Fruit fly (Drosophila melanogaster) whole organism, embryonic: ENCODE measurements around the gene veli.

ENCODE experiments used
- Antp ChIP-seq: fragments of 200-800 bp; sonication (Bioruptor generic); optimal IDR thresholded peaks from 3 replicates; lab custom pipeline; 2016; ENCODE audit warnings: missing biosample characterization, missing genetic modification characterization
- Asciz ChIP-seq: fragments of 200-800 bp; sonication (Bioruptor generic); optimal IDR thresholded peaks from 2 replicates; lab custom pipeline; 2017; ENCODE audit warnings: missing biosample characterization, mild to moderate bottlenecking, missing genetic modification characterization, missing genetic modification reagents
- Awh ChIP-seq: fragments of 200-800 bp; sonication (Bioruptor generic); IDR thresholded peaks from 2 replicates; pipeline ENCODE4, ENCODE4 v1.3.6; 2022; ENCODE audit warnings: missing biosample characterization, missing genetic modification characterization
- BtbVII ChIP-seq: fragments of 200-800 bp; sonication (Bioruptor generic); optimal IDR thresholded peaks from 3 replicates; lab custom pipeline; 2017; ENCODE audit warnings: missing biosample characterization, mild to moderate bottlenecking, missing genetic modification characterization
- CG10147 ChIP-seq: fragments of 200-800 bp; sonication (Bioruptor generic); optimal IDR thresholded peaks from 2 replicates; lab custom pipeline; 2019; ENCODE audit warnings: missing biosample characterization, mild to moderate bottlenecking, missing genetic modification characterization, moderate library complexity
- CG10274 ChIP-seq: fragments of 200-800 bp; sonication (Bioruptor generic); optimal IDR thresholded peaks from 3 replicates; lab custom pipeline; 2017; ENCODE audit warnings: missing biosample characterization, mild to moderate bottlenecking, missing genetic modification characterization
- CG11723 ChIP-seq: fragments of 200-800 bp; sonication (Bioruptor generic); optimal IDR thresholded peaks from 2 replicates; lab custom pipeline; 2017; ENCODE audit warnings: missing biosample characterization, mild to moderate bottlenecking, missing genetic modification characterization
- CG12071 ChIP-seq: fragments of 200-800 bp; sonication (Bioruptor generic); optimal IDR thresholded peaks from 3 replicates; lab custom pipeline; 2018; ENCODE audit warnings: missing biosample characterization, mild to moderate bottlenecking, missing genetic modification characterization
- CG12104 ChIP-seq: fragments of 200-800 bp; sonication (Bioruptor generic); optimal IDR thresholded peaks from 3 replicates; lab custom pipeline; 2016; ENCODE audit warnings: missing biosample characterization, missing genetic modification characterization
- CG12236 ChIP-seq: fragments of 200-800 bp; sonication (Bioruptor generic); optimal IDR thresholded peaks from 2 replicates; lab custom pipeline; 2016; ENCODE audit warnings: missing biosample characterization, missing genetic modification characterization
- CG13894 ChIP-seq: fragments of 200-800 bp; sonication (Bioruptor generic); optimal IDR thresholded peaks from 3 replicates; lab custom pipeline; 2018; ENCODE audit warnings: missing biosample characterization, mild to moderate bottlenecking, missing genetic modification characterization, moderate library complexity
- CG18011 ChIP-seq: fragments of 200-800 bp; sonication (Bioruptor generic); optimal IDR thresholded peaks from 2 replicates; lab custom pipeline; 2017; ENCODE audit warnings: missing biosample characterization, missing genetic modification characterization, mild to moderate bottlenecking, moderate library complexity, missing genotype
- CG18262 ChIP-seq: fragments of 200-800 bp; optimal IDR thresholded peaks from 3 replicates; lab custom pipeline; 2019; ENCODE audit warnings: missing biosample characterization, mild to moderate bottlenecking, missing genetic modification characterization, moderate library complexity
- CG1832 ChIP-seq: fragments of 200-800 bp; sonication (Bioruptor generic); optimal IDR thresholded peaks from 2 replicates; lab custom pipeline; 2017; ENCODE audit warnings: missing biosample characterization, mild to moderate bottlenecking, missing genetic modification characterization, inconsistent platforms
- CG2199 ChIP-seq: fragments of 200-800 bp; sonication (Bioruptor generic); IDR thresholded peaks from 3 replicates; pipeline ENCODE4 v1.3.6; 2022; ENCODE audit warnings: missing biosample characterization, missing genetic modification characterization
- CG3065 ChIP-seq: fragments of 200-800 bp; sonication (Bioruptor generic); optimal IDR thresholded peaks from 2 replicates; lab custom pipeline; 2016; ENCODE audit warnings: missing biosample characterization, missing genetic modification characterization
- CG31224 ChIP-seq: fragments of 200-800 bp; sonication (Bioruptor generic); IDR thresholded peaks from 2 replicates; pipeline ENCODE4 v1.3.6; 2022; ENCODE audit warnings: missing biosample characterization, missing genetic modification characterization
- CG32772 ChIP-seq: fragments of 200-800 bp; sonication (Bioruptor generic); IDR thresholded peaks from 2 replicates; pipeline ENCODE4 v1.3.6; 2022; ENCODE audit warnings: missing biosample characterization, missing genetic modification characterization
- CG4730 ChIP-seq: fragments of 200-800 bp; sonication (Bioruptor generic); IDR thresholded peaks from 2 replicates; pipeline ENCODE4 v1.3.6; 2022; ENCODE audit warnings: missing biosample characterization, missing genetic modification characterization
- CG7839 ChIP-seq: fragments of 200-800 bp; sonication (Bioruptor generic); optimal IDR thresholded peaks from 3 replicates; lab custom pipeline; 2018; ENCODE audit warnings: missing biosample characterization, mild to moderate bottlenecking, missing genetic modification characterization, moderate library complexity
- CG7963 ChIP-seq: fragments of 200-800 bp; sonication (Bioruptor generic); IDR thresholded peaks from 3 replicates; pipeline ENCODE4 v1.3.6; 2022; ENCODE audit warnings: missing biosample characterization, missing genetic modification characterization; ENCODE audit not compliant: partially characterized antibody
- CG9876 ChIP-seq: fragments of 200-800 bp; sonication (Bioruptor generic); optimal IDR thresholded peaks from 2 replicates; lab custom pipeline; 2016; ENCODE audit warnings: missing biosample characterization, missing genetic modification characterization
- CoRest ChIP-seq: fragments of 200-800 bp; sonication (Bioruptor generic); optimal IDR thresholded peaks from 3 replicates; lab custom pipeline; 2018; ENCODE audit warnings: missing biosample characterization, mild to moderate bottlenecking, missing genetic modification characterization, moderate library complexity
- Dip2 ChIP-seq: fragments of 200-800 bp; sonication (Bioruptor generic); IDR thresholded peaks from 2 replicates; pipeline ENCODE4 v1.3.6; 2022; ENCODE audit warnings: missing biosample characterization, missing genetic modification characterization
- Hey ChIP-seq: fragments of 200-800 bp; sonication (Bioruptor generic); optimal IDR thresholded peaks from 3 replicates; lab custom pipeline; 2018; ENCODE audit warnings: missing biosample characterization, mild to moderate bottlenecking, missing genetic modification characterization
- Jarid2 ChIP-seq: fragments of 200-800 bp; sonication (Bioruptor generic); optimal IDR thresholded peaks from 3 replicates; lab custom pipeline; 2017; ENCODE audit warnings: mild to moderate bottlenecking, missing biosample characterization, missing genetic modification reagents, missing genetic modification characterization
- Mad ChIP-seq: fragments of 200-800 bp; sonication (Bioruptor generic); optimal IDR thresholded peaks from 2 replicates; lab custom pipeline; 2016; ENCODE audit warnings: missing biosample characterization, missing genetic modification characterization
- Max ChIP-seq: fragments of 200-800 bp; sonication (Bioruptor generic); optimal IDR thresholded peaks from 2 replicates; lab custom pipeline; 2016; ENCODE audit warnings: missing biosample characterization, mild to moderate bottlenecking, missing genetic modification characterization
- NK7.1 ChIP-seq: fragments of 200-800 bp; sonication (Bioruptor generic); optimal IDR thresholded peaks from 3 replicates; lab custom pipeline; 2016; ENCODE audit warnings: missing biosample characterization, missing genetic modification characterization
- Poxn ChIP-seq: fragments of 200-800 bp; sonication (Bioruptor generic); IDR thresholded peaks from 2 replicates; pipeline ENCODE4 v1.3.6; 2022; ENCODE audit warnings: missing biosample characterization, missing genetic modification characterization
- Six4 ChIP-seq: fragments of 200-800 bp; sonication (Bioruptor generic); optimal IDR thresholded peaks from 2 replicates; lab custom pipeline; 2016; ENCODE audit warnings: missing biosample characterization, missing genetic modification characterization
- Spps ChIP-seq: fragments of 200-800 bp; sonication (Bioruptor generic); optimal IDR thresholded peaks from 2 replicates; lab custom pipeline; 2018; ENCODE audit warnings: missing biosample characterization, mild to moderate bottlenecking, missing genetic modification characterization
- Trl ChIP-seq, 3 experiments: fragments of >200 bp in 2 of 3; fragments of 200-800 bp in 1 of 3; sonication (Bioruptor generic) in 1 of 3; optimal IDR thresholded peaks; 2 replicates in 1 of 3; 3 replicates in 2 of 3; lab custom pipeline; 2016 to 2017; ENCODE audit warnings: missing biosample characterization in 1 of 3, missing genetic modification characterization in 1 of 3
- abd-A ChIP-seq: fragments of 200-800 bp; sonication (Bioruptor generic); optimal IDR thresholded peaks from 3 replicates; lab custom pipeline; 2019; ENCODE audit warnings: missing biosample characterization, mild to moderate bottlenecking, missing genetic modification characterization, moderate library complexity
- al ChIP-seq: fragments of 200-800 bp; sonication (Bioruptor generic); IDR thresholded peaks from 2 replicates; pipeline ENCODE4 v1.3.6; 2022; ENCODE audit warnings: missing biosample characterization, missing genetic modification characterization
- ap ChIP-seq: fragments of 200-800 bp; sonication (Bioruptor generic); IDR thresholded peaks from 2 replicates; pipeline ENCODE4 v1.3.6; 2022; ENCODE audit warnings: missing biosample characterization, missing genetic modification characterization
- croc ChIP-seq: fragments of 200-800 bp; sonication (Bioruptor generic); conservative IDR thresholded peaks from 3 replicates; pipeline ENCODE4 v1.3.6; 2022; ENCODE audit warnings: missing biosample characterization, missing genetic modification characterization
- dmrt99B ChIP-seq: fragments of 200-800 bp; sonication (Bioruptor generic); optimal IDR thresholded peaks from 2 replicates; lab custom pipeline; 2018; ENCODE audit warnings: missing biosample characterization, mild to moderate bottlenecking, missing genetic modification characterization, moderate library complexity
- exex ChIP-seq: fragments of 200-800 bp; sonication (Bioruptor generic); optimal IDR thresholded peaks from 4 replicates; lab custom pipeline; 2018; ENCODE audit warnings: missing biosample characterization, mild to moderate bottlenecking, missing genetic modification characterization, moderate library complexity
- gce ChIP-seq: fragments of 200-800 bp; sonication (Bioruptor generic); IDR thresholded peaks from 3 replicates; pipeline ENCODE4 v1.3.6; 2022; ENCODE audit warnings: missing biosample characterization, missing genetic modification characterization
- hth ChIP-seq: fragments of >200 bp; optimal IDR thresholded peaks from 2 replicates; lab custom pipeline; 2017; ENCODE audit warnings: inconsistent platforms
- knrl ChIP-seq: fragments of 200-800 bp; sonication (Bioruptor generic); IDR thresholded peaks from 3 replicates; pipeline ENCODE4 v1.3.6; 2022; ENCODE audit warnings: missing biosample characterization, missing genetic modification characterization; ENCODE audit not compliant: partially characterized antibody
- oc ChIP-seq: fragments of 200-800 bp; sonication (Bioruptor generic); optimal IDR thresholded peaks from 2 replicates; lab custom pipeline; 2018; ENCODE audit warnings: missing biosample characterization, mild to moderate bottlenecking, missing genetic modification characterization, moderate library complexity
- prd ChIP-seq, 3 experiments: fragments of >200 bp in 2 of 3; fragments of 200-800 bp in 1 of 3; sonication (Bioruptor generic) in 1 of 3; optimal IDR thresholded peaks in 2 of 3; IDR thresholded peaks in 1 of 3; 2 replicates in 2 of 3; 3 replicates in 1 of 3; pipeline versions ENCODE4 v1.3.6 to Lab custom; 2017 to 2022; ENCODE audit warnings: missing biosample characterization in 1 of 3, missing genetic modification characterization in 1 of 3
- scrt ChIP-seq: fragments of 200-800 bp; sonication (Bioruptor generic); optimal IDR thresholded peaks from 2 replicates; lab custom pipeline; 2018; ENCODE audit warnings: missing biosample characterization, mild to moderate bottlenecking, missing genetic modification characterization, moderate library complexity
- sim ChIP-seq: fragments of 200-800 bp; sonication (Bioruptor generic); IDR thresholded peaks from 2 replicates; pipeline ENCODE4 v1.3.6; 2022; ENCODE audit warnings: missing biosample characterization, missing genetic modification characterization
- trh ChIP-seq: fragments of 200-800 bp; sonication (Bioruptor generic); optimal IDR thresholded peaks from 2 replicates; lab custom pipeline; 2016; ENCODE audit warnings: missing biosample characterization, missing genetic modification characterization
- yki ChIP-seq: fragments of >200 bp; optimal IDR thresholded peaks from 3 replicates; lab custom pipeline; 2018
- zen ChIP-seq: fragments of 200-800 bp; sonication (Bioruptor generic); optimal IDR thresholded peaks from 3 replicates; lab custom pipeline; 2018; ENCODE audit warnings: missing biosample characterization, mild to moderate bottlenecking, missing genetic modification characterization, moderate library complexity
- zf30C ChIP-seq: fragments of 200-800 bp; sonication (Bioruptor generic); optimal IDR thresholded peaks from 3 replicates; lab custom pipeline; 2018; ENCODE audit warnings: missing biosample characterization, mild to moderate bottlenecking, missing genetic modification characterization
- zfh1 ChIP-seq: fragments of 200-800 bp; sonication (Bioruptor generic); IDR thresholded peaks from 3 replicates; pipeline ENCODE4 v1.3.6; 2022; ENCODE audit warnings: missing biosample characterization, missing genetic modification characterization

Gene veli

DNA sequence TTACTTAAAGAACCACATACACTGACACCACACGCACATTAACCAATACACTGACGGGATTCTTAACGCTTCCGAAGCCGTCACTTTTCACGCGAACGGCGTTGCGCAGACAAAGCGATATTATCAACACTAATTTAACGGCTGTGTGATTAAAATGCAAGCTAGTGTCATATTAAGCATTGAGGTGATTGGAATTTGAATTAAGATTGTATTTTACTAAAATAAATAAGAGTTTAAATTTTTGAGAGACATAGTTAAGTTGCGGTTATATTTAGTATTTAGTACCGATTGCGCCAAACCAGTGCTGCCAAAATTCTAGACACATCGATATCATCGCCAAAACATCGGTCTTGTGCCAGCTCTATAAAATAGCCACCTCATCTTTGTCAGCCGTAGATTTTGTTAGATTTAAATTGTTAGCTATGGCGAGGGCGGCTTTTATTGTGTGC lies 26.3 kb downstream of the veli start, which contains the start of the genes Ythdf and bai (continued):
- TF ChIP-seq CoRest (tag; lab: Kevin White, UChicago) (no peak), prd (optimal IDR thresholded peaks at IDR 0.05; lab: Kevin White, UChicago) (no peak), prd (GFP tag; IDR thresholded peaks at IDR 0.05; lab: Robert Waterston, UW) (no peak), CG13894 (tag; lab: Kevin White, UChicago) (no peak), CG2199 (no peak), scrt (no peak), al (GFP tag; lab: Robert Waterston, UW) (no peak), Spps (tag; lab: Kevin White, UChicago) (no peak), Dip2 (GFP tag; lab: Robert Waterston, UW) (no peak), CG4730 (no peak), NK7.1 (no peak), CG12104 (no peak), Max (GFP tag; lab: Kevin White, UChicago) (peak; percentile 59), knrl (GFP tag; lab: Robert Waterston, UW) (peak; percentile 91), yki (lab: Kevin White, UChicago) (no peak), zfh1 (GFP tag; lab: Robert Waterston, UW) (no peak), trh (GFP tag; lab: Kevin White, UChicago) (no peak), CG18011 (GFP tag; lab: Kevin White, UChicago) (no peak), Poxn (GFP tag; lab: Robert Waterston, UW) (no peak), CG9876 (GFP tag; lab: Kevin White, UChicago) (no peak), CG10274 (GFP tag; lab: Kevin White, UChicago) (no peak), CG18262 (tag; lab: Kevin White, UChicago) (no peak), CG32772 (no peak), Antp (GFP tag; lab: Kevin White, UChicago) (no peak), exex (tag; lab: Kevin White, UChicago) (peak; percentile 49), Asciz (GFP tag; lab: Kevin White, UChicago) (no peak), CG7839 (no peak), CG10147 (GFP tag; lab: Kevin White, UChicago) (no peak), CG3065 (GFP tag; lab: Kevin White, UChicago) (no peak), Jarid2 (GFP tag; lab: Kevin White, UChicago) (no peak), CG11723 (GFP tag; lab: Kevin White, UChicago) (no peak), Awh (no peak), Six4 (GFP tag; lab: Kevin White, UChicago) (no peak), Hey (tag; lab: Kevin White, UChicago) (no peak), CG31224 (GFP tag; lab: Robert Waterston, UW) (no peak), zf30C (GFP tag; lab: Kevin White, UChicago) (no peak), gce (GFP tag; lab: Robert Waterston, UW) (no peak), BtbVII (GFP tag; lab: Kevin White, UChicago) (no peak), Trl (optimal IDR thresholded peaks at IDR 0.05; lab: Kevin White, UChicago) (no peak), Trl (GFP tag; optimal IDR thresholded peaks at IDR 0.05; lab: Kevin White, UChicago) (peak; percentile 31), Mad (GFP tag; lab: Kevin White, UChicago) (peak; percentile 52), oc (no peak), CG12071 (GFP tag; lab: Kevin White, UChicago) (no peak), ap (GFP tag; lab: Robert Waterston, UW) (no peak), CG12236 (no peak), croc (GFP tag; lab: Robert Waterston, UW) (no peak), CG7963 (GFP tag; lab: Robert Waterston, UW) (peak; percentile 55; the same call in 1 of the 3 replicates), sim (GFP tag; lab: Robert Waterston, UW) (no peak), hth (lab: Kevin White, UChicago) (no peak), abd-A (no peak), zen (peak; percentile 48), dmrt99B (tag; lab: Kevin White, UChicago) (no peak), CG1832 (GFP tag; lab: Kevin White, UChicago) (no peak)
